Fruit fly (Drosophila melanogaster): ENCODE data around the gene CG44362.

dm6 chr3L:11420976-11421375 lies 23.6 kb downstream of the CG44362 start:
- no peak for TF ChIP-seq woc (GFP tag; optimal IDR thresholded peaks at IDR 0.05)
- no peak for TF ChIP-seq CG9705 (GFP tag; optimal IDR thresholded peaks at IDR 0.05)
- TF ChIP-seq Hnf4 (GFP tag; optimal IDR thresholded peaks at IDR 0.05) = no peak
- no peak for TF ChIP-seq Dfd (GFP tag; optimal IDR thresholded peaks at IDR 0.05)
- TF ChIP-seq pan (optimal IDR thresholded peaks at IDR 0.05) = no peak
- no peak for TF ChIP-seq N (GFP tag; optimal IDR thresholded peaks at IDR 0.05)
- TF ChIP-seq dmrt93B (GFP tag; optimal IDR thresholded peaks at IDR 0.05) = no peak
- TF ChIP-seq psq (GFP tag; optimal IDR thresholded peaks at IDR 0.05) = no peak
- no peak for TF ChIP-seq sage (GFP tag; optimal IDR thresholded peaks at IDR 0.05)

All from whole organism, wandering third instar larva.